Fruit fly (Drosophila melanogaster) S2 (cell line): ENCODE data around the gene CG43145.

ENCODE experiments used
- CG8478 ChIP-seq: fragments of >200 bp; optimal IDR thresholded peaks from 2 replicates; lab custom pipeline; 2018
- CTCF ChIP-seq, 2 experiments: fragments of >200 bp; optimal IDR thresholded peaks; 2 replicates each; lab custom pipeline; 2018

DNA sequence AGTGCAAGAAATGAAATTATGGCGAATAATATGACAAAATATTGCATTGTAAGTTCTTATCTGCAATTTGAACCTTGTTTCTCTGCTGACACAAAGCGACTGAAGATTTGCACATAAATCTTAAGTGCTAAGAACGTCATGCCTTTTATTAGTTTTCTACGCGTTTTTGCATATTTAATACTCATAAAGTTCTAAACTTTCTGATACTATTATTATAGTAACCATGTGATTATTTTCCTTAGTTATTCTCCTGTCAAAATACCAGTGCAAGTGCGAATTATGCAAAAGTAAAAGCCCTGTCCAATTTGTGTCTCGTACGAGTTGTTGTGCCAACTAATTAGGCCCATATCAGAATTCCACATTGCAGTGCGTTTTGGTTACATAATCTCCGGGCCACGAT lies 31.1 kb upstream of the CG43145 start, which contains the start of gene Sfp24Bc:
- TF ChIP-seq CTCF (optimal IDR thresholded peaks at IDR 0.05; lab: Kevin White, UChicago), result no peak
- TF ChIP-seq CG8478 (lab: Kevin White, UChicago), result no peak
